Fruit fly (Drosophila melanogaster) whole organism, embryonic: ENCODE results near the gene Tcs3.

Source experiments
- Abd-B ChIP-seq: fragments of 200-800 bp; sonication (Bioruptor generic); optimal IDR thresholded peaks from 2 replicates; lab custom pipeline; 2018; ENCODE audit warnings: missing biosample characterization, mild to moderate bottlenecking, missing genetic modification characterization, moderate library complexity
- Atf3 ChIP-seq: fragments of 200-800 bp; sonication (Bioruptor generic); optimal IDR thresholded peaks from 3 replicates; lab custom pipeline; 2016; ENCODE audit warnings: missing biosample characterization, missing genetic modification characterization
- CG10209 ChIP-seq: fragments of 200-800 bp; sonication (Bioruptor generic); optimal IDR thresholded peaks from 3 replicates; lab custom pipeline; 2017; ENCODE audit warnings: missing biosample characterization, mild to moderate bottlenecking, missing genetic modification characterization, missing genetic modification reagents
- CG10267 ChIP-seq: fragments of 200-800 bp; sonication (Bioruptor generic); optimal IDR thresholded peaks from 2 replicates; lab custom pipeline; 2018; ENCODE audit warnings: missing biosample characterization, mild to moderate bottlenecking, missing genetic modification characterization, moderate library complexity
- CG10321 ChIP-seq: fragments of 200-800 bp; sonication (Bioruptor generic); IDR thresholded peaks from 2 replicates; pipeline ENCODE4 v1.3.6; 2022; ENCODE audit warnings: missing biosample characterization, missing genetic modification characterization
- CG10543 ChIP-seq: fragments of 200-800 bp; sonication (Bioruptor generic); optimal IDR thresholded peaks from 3 replicates; lab custom pipeline; 2017; ENCODE audit warnings: missing biosample characterization, mild to moderate bottlenecking, missing genetic modification characterization, moderate library complexity
- CG11504 ChIP-seq: fragments of 200-800 bp; sonication (Bioruptor generic); optimal IDR thresholded peaks from 3 replicates; lab custom pipeline; 2019; ENCODE audit warnings: missing biosample characterization, mild to moderate bottlenecking, missing genetic modification characterization, moderate library complexity
- CG13296 ChIP-seq: fragments of 200-800 bp; sonication (Bioruptor generic); optimal IDR thresholded peaks from 3 replicates; lab custom pipeline; 2018; ENCODE audit warnings: missing biosample characterization, mild to moderate bottlenecking, missing genetic modification characterization
- CG14667 ChIP-seq: fragments of 200-800 bp; sonication (Bioruptor generic); IDR thresholded peaks from 2 replicates; pipeline ENCODE4 v1.3.6; 2022; ENCODE audit warnings: missing biosample characterization, missing genetic modification characterization
- CG14710 ChIP-seq: fragments of 200-800 bp; sonication (Bioruptor generic); optimal IDR thresholded peaks from 3 replicates; lab custom pipeline; 2019; ENCODE audit warnings: missing biosample characterization, mild to moderate bottlenecking, missing genetic modification characterization, moderate library complexity
- CG1603 ChIP-seq: fragments of 200-800 bp; sonication (Bioruptor generic); optimal IDR thresholded peaks from 2 replicates; lab custom pipeline; 2019; ENCODE audit warnings: missing biosample characterization, mild to moderate bottlenecking, missing genetic modification characterization, moderate library complexity
- CG16813 ChIP-seq: fragments of 200-800 bp; sonication (Bioruptor generic); IDR thresholded peaks from 3 replicates; pipeline ENCODE4 v1.3.6; 2022; ENCODE audit warnings: missing biosample characterization, missing genetic modification characterization; ENCODE audit not compliant: partially characterized antibody
- CG17568 ChIP-seq: fragments of 200-800 bp; sonication (Bioruptor generic); optimal IDR thresholded peaks from 2 replicates; lab custom pipeline; 2018; ENCODE audit warnings: missing biosample characterization, mild to moderate bottlenecking, missing genetic modification characterization, moderate library complexity
- CG30020 ChIP-seq: fragments of 200-800 bp; optimal IDR thresholded peaks from 2 replicates; lab custom pipeline; 2019; ENCODE audit warnings: missing biosample characterization, mild to moderate bottlenecking, missing genetic modification characterization, moderate library complexity
- CG32772 ChIP-seq: fragments of 200-800 bp; sonication (Bioruptor generic); IDR thresholded peaks from 2 replicates; pipeline ENCODE4 v1.3.6; 2022; ENCODE audit warnings: missing biosample characterization, missing genetic modification characterization
- CG33213 ChIP-seq: fragments of 200-800 bp; sonication (Bioruptor generic); optimal IDR thresholded peaks from 3 replicates; lab custom pipeline; 2016; ENCODE audit warnings: missing biosample characterization, missing genetic modification characterization
- CG4328 ChIP-seq: fragments of 200-800 bp; sonication (Bioruptor generic); optimal IDR thresholded peaks from 3 replicates; lab custom pipeline; 2017; ENCODE audit warnings: missing biosample characterization, missing genetic modification reagents, missing genetic modification characterization
- CG4360 ChIP-seq: fragments of 200-800 bp; sonication (Bioruptor generic); IDR thresholded peaks from 2 replicates; pipeline ENCODE4 v1.3.6; 2022; ENCODE audit warnings: missing biosample characterization, missing genetic modification characterization
- CG6654 ChIP-seq: fragments of 200-800 bp; sonication (Bioruptor generic); optimal IDR thresholded peaks from 2 replicates; lab custom pipeline; 2017; ENCODE audit warnings: missing biosample characterization, mild to moderate bottlenecking, missing genetic modification characterization
- CG6765 ChIP-seq: fragments of 200-800 bp; sonication (Bioruptor generic); optimal IDR thresholded peaks from 3 replicates; lab custom pipeline; 2017; ENCODE audit warnings: missing biosample characterization, mild to moderate bottlenecking, missing genetic modification characterization
- CG7372 ChIP-seq: fragments of 200-800 bp; sonication (Bioruptor generic); IDR thresholded peaks from 2 replicates; pipeline ENCODE4 v1.3.6; 2022; ENCODE audit warnings: missing biosample characterization, missing genetic modification characterization
- CG9609 ChIP-seq: fragments of 200-800 bp; sonication (Bioruptor generic); optimal IDR thresholded peaks from 3 replicates; lab custom pipeline; 2016; ENCODE audit warnings: missing biosample characterization, missing genetic modification characterization
- CG9817 ChIP-seq: fragments of 200-800 bp; sonication (Bioruptor generic); optimal IDR thresholded peaks from 2 replicates; lab custom pipeline; 2018; ENCODE audit warnings: missing biosample characterization, mild to moderate bottlenecking, missing genetic modification characterization, moderate library complexity
- Ets65A ChIP-seq: fragments of 200-800 bp; sonication (Bioruptor generic); peaks from one replicate; lab custom pipeline; 2016; ENCODE audit warnings: missing biosample characterization, missing genetic modification characterization
- H15 ChIP-seq: fragments of 200-800 bp; sonication (Bioruptor generic); IDR thresholded peaks from 3 replicates; pipeline ENCODE4 v1.3.6; 2022; ENCODE audit warnings: missing biosample characterization, missing genetic modification characterization
- Hey ChIP-seq: fragments of 200-800 bp; sonication (Bioruptor generic); optimal IDR thresholded peaks from 3 replicates; lab custom pipeline; 2018; ENCODE audit warnings: missing biosample characterization, mild to moderate bottlenecking, missing genetic modification characterization
- Lhr ChIP-seq: fragments of 200-800 bp; sonication (Bioruptor generic); optimal IDR thresholded peaks from 3 replicates; lab custom pipeline; 2017; ENCODE audit warnings: mild to moderate bottlenecking, missing biosample characterization, missing genetic modification reagents, missing genetic modification characterization
- Lpt ChIP-seq: fragments of >200 bp; optimal IDR thresholded peaks from 2 replicates; lab custom pipeline; 2018; ENCODE audit warnings: missing biosample characterization, missing genetic modification characterization
- MESR4 ChIP-seq: fragments of 200-800 bp; sonication (Bioruptor generic); optimal IDR thresholded peaks from 2 replicates; lab custom pipeline; 2018; ENCODE audit warnings: missing biosample characterization, mild to moderate bottlenecking, missing genetic modification characterization, moderate library complexity
- Mes4 ChIP-seq: fragments of 200-800 bp; sonication (Bioruptor generic); optimal IDR thresholded peaks from 2 replicates; lab custom pipeline; 2016; ENCODE audit warnings: missing biosample characterization, missing genetic modification characterization
- NK7.1 ChIP-seq: fragments of 200-800 bp; sonication (Bioruptor generic); optimal IDR thresholded peaks from 3 replicates; lab custom pipeline; 2016; ENCODE audit warnings: missing biosample characterization, missing genetic modification characterization
- Nf-YB ChIP-seq: fragments of 200-800 bp; sonication (Bioruptor generic); optimal IDR thresholded peaks from 3 replicates; lab custom pipeline; 2019; ENCODE audit warnings: missing biosample characterization, mild to moderate bottlenecking, missing genetic modification characterization, moderate library complexity
- Oli ChIP-seq: fragments of 200-800 bp; sonication (Bioruptor generic); optimal IDR thresholded peaks from 2 replicates; lab custom pipeline; 2018; ENCODE audit warnings: missing biosample characterization, mild to moderate bottlenecking, missing genetic modification characterization, moderate library complexity
- Sin3A ChIP-seq: fragments of >200 bp; optimal IDR thresholded peaks from 2 replicates; lab custom pipeline; 2018
- ac ChIP-seq: fragments of 200-800 bp; sonication (Bioruptor generic); optimal IDR thresholded peaks from 3 replicates; lab custom pipeline; 2017; ENCODE audit warnings: missing biosample characterization, mild to moderate bottlenecking, missing genetic modification characterization
- ara ChIP-seq: fragments of 200-800 bp; sonication (Bioruptor generic); IDR thresholded peaks from 2 replicates; pipeline ENCODE4 v1.3.6; 2022; ENCODE audit warnings: missing biosample characterization, missing genetic modification characterization
- ato ChIP-seq: fragments of 200-800 bp; sonication (Bioruptor generic); IDR thresholded peaks from 2 replicates; pipeline ENCODE4 v1.3.6; 2022; ENCODE audit warnings: missing biosample characterization, missing genetic modification characterization; ENCODE audit not compliant: partially characterized antibody
- crol ChIP-seq: fragments of 200-800 bp; sonication (Bioruptor generic); IDR thresholded peaks from 2 replicates; pipeline ENCODE4 v1.3.6; 2022; ENCODE audit warnings: missing biosample characterization, missing genetic modification characterization
- disco-r ChIP-seq: fragments of 200-800 bp; sonication (Bioruptor generic); optimal IDR thresholded peaks from 2 replicates; lab custom pipeline; 2016; ENCODE audit warnings: missing biosample characterization, missing genetic modification characterization
- eve ChIP-seq, 2 experiments: fragments of >200 bp; optimal IDR thresholded peaks; 2 replicates each; lab custom pipeline; 2017; ENCODE audit warnings: missing biosample characterization in 2 of 2, missing genetic modification characterization in 2 of 2
- gfzf ChIP-seq: fragments of 200-800 bp; sonication (Bioruptor generic); optimal IDR thresholded peaks from 2 replicates; lab custom pipeline; 2016; ENCODE audit warnings: missing biosample characterization, mild to moderate bottlenecking, missing genetic modification characterization, moderate library complexity
- gsb-n ChIP-seq: fragments of 200-800 bp; sonication (Bioruptor generic); optimal IDR thresholded peaks from 3 replicates; lab custom pipeline; 2018; ENCODE audit warnings: missing biosample characterization, mild to moderate bottlenecking, missing genetic modification characterization
- klu ChIP-seq: fragments of 200-800 bp; sonication (Bioruptor generic); IDR thresholded peaks from 2 replicates; pipeline ENCODE4 v1.3.6; 2022; ENCODE audit warnings: missing biosample characterization, missing genetic modification characterization
- lbe ChIP-seq: fragments of 200-800 bp; sonication (Bioruptor generic); optimal IDR thresholded peaks from 2 replicates; lab custom pipeline; 2016; ENCODE audit warnings: missing biosample characterization, mild to moderate bottlenecking, missing genetic modification characterization
- ro ChIP-seq: fragments of 200-800 bp; sonication (Bioruptor generic); IDR thresholded peaks from 2 replicates; pipeline ENCODE4 v1.3.6; 2022; ENCODE audit warnings: missing biosample characterization, missing genetic modification characterization
- row ChIP-seq: fragments of 200-800 bp; sonication (Bioruptor generic); IDR thresholded peaks from 3 replicates; pipeline ENCODE4 v1.3.6; 2022; ENCODE audit warnings: missing biosample characterization, missing genetic modification characterization
- salm ChIP-seq: fragments of 200-800 bp; sonication (Bioruptor generic); optimal IDR thresholded peaks from 2 replicates; lab custom pipeline; 2018; ENCODE audit warnings: missing biosample characterization, mild to moderate bottlenecking, missing genetic modification characterization
- sisA ChIP-seq: fragments of 200-800 bp; sonication (Bioruptor generic); IDR thresholded peaks from 2 replicates; pipeline ENCODE4 v1.3.6; 2022; ENCODE audit warnings: missing biosample characterization, missing genetic modification characterization
- vfl ChIP-seq: fragments of 200-800 bp; sonication (Bioruptor generic); optimal IDR thresholded peaks from 2 replicates; lab custom pipeline; 2016; ENCODE audit warnings: missing biosample characterization, missing genetic modification characterization
- zen ChIP-seq: fragments of 200-800 bp; sonication (Bioruptor generic); optimal IDR thresholded peaks from 3 replicates; lab custom pipeline; 2018; ENCODE audit warnings: missing biosample characterization, mild to moderate bottlenecking, missing genetic modification characterization, moderate library complexity

Gene Tcs3

dm6 chr3L:16385880-16386584 is 34.2 kb downstream of the Tcs3 start, which contains the start of the genes Agpat3 and RAF2 (continued):
- TF ChIP-seq CG14710 (tag; lab: Kevin White, UChicago) (peak; percentile 76), CG11504 (peak; percentile 65), ato (GFP tag; lab: Robert Waterston, UW) (no peak), Mes4 (GFP tag; lab: Kevin White, UChicago) (no peak), Oli (tag; lab: Kevin White, UChicago) (peak; percentile 33), Ets65A (peak; percentile 85), CG10543 (no peak), CG7372 (GFP tag; lab: Robert Waterston, UW) (no peak), Atf3 (no peak), CG9609 (GFP tag; lab: Kevin White, UChicago) (no peak), Nf-YB (peak; percentile 6), CG10209 (GFP tag; lab: Kevin White, UChicago) (peak; percentile 31), CG17568 (GFP tag; lab: Kevin White, UChicago) (no peak), Abd-B (GFP tag; lab: Kevin White, UChicago) (peak; percentile 81), CG4328 (GFP tag; lab: Kevin White, UChicago) (no peak), CG9817 (tag; lab: Kevin White, UChicago) (peak; percentile 50), disco-r (GFP tag; lab: Kevin White, UChicago) (no peak), MESR4 (GFP tag; lab: Kevin White, UChicago) (no peak), gfzf (GFP tag; lab: Kevin White, UChicago) (peak; percentile 80), CG10267 (tag; lab: Kevin White, UChicago) (peak; percentile 54), ac (GFP tag; lab: Kevin White, UChicago) (no peak), CG6654 (GFP tag; lab: Kevin White, UChicago) (no peak), salm (tag; lab: Kevin White, UChicago) (no peak), CG14667 (GFP tag; lab: Robert Waterston, UW) (no peak), row (GFP tag; lab: Robert Waterston, UW) (peak; percentile 80), CG1603 (tag; lab: Kevin White, UChicago) (peak; percentile 17), lbe (GFP tag; lab: Kevin White, UChicago) (no peak), Lhr (GFP tag; lab: Kevin White, UChicago) (peak; percentile 22), zen (tag; lab: Kevin White, UChicago) (no peak), CG30020 (tag; lab: Kevin White, UChicago) (peak; percentile 60), H15 (GFP tag; lab: Robert Waterston, UW) (0 out of 3 replicates have a peak, but pooled peaks have one; percentile 13), eve (GFP tag; optimal IDR thresholded peaks at IDR 0.05; lab: Kevin White, UChicago) (no peak), gsb-n (tag; lab: Kevin White, UChicago) (peak; percentile 10), NK7.1 (GFP tag; lab: Kevin White, UChicago) (no peak), Sin3A (lab: Kevin White, UChicago) (peak; percentile 3), CG16813 (no peak), crol (GFP tag; lab: Robert Waterston, UW) (no peak), CG33213 (GFP tag; lab: Kevin White, UChicago) (no peak), Lpt (GFP tag; lab: Kevin White, UChicago) (no peak), sisA (peak; percentile 51; the same call in 1 of the 2 replicates), ro (no peak), CG6765 (GFP tag; lab: Kevin White, UChicago) (no peak), CG4360 (GFP tag; lab: Robert Waterston, UW) (no peak), Hey (tag; lab: Kevin White, UChicago) (no peak), ara (GFP tag; lab: Robert Waterston, UW) (no peak), klu (GFP tag; lab: Robert Waterston, UW) (peak; percentile 30; the same call in 1 of the 2 replicates), CG32772 (peak; percentile 65), CG10321 (no peak), vfl (GFP tag; lab: Kevin White, UChicago) (no peak), CG13296 (GFP tag; lab: Kevin White, UChicago) (no peak)
